Fruit fly (Drosophila melanogaster) whole organism, embryonic: ENCODE data around the gene CG31249.

ENCODE experiments used
- Atf3 ChIP-seq: fragments of 200-800 bp; sonication (Bioruptor generic); optimal IDR thresholded peaks from 3 replicates; lab custom pipeline; 2016; ENCODE audit warnings: missing biosample characterization, missing genetic modification characterization
- BEAF-32 ChIP-seq: fragments of 200-800 bp; sonication (Bioruptor generic); optimal IDR thresholded peaks from 3 replicates; lab custom pipeline; 2017; ENCODE audit warnings: missing biosample characterization, missing genetic modification characterization, mild to moderate bottlenecking, moderate library complexity, missing genetic modification reagents
- Bdp1 ChIP-seq: fragments of 200-800 bp; sonication (Bioruptor generic); optimal IDR thresholded peaks from 3 replicates; lab custom pipeline; 2016; ENCODE audit warnings: missing biosample characterization, missing genetic modification characterization
- CG10267 ChIP-seq: fragments of 200-800 bp; sonication (Bioruptor generic); optimal IDR thresholded peaks from 2 replicates; lab custom pipeline; 2018; ENCODE audit warnings: missing biosample characterization, mild to moderate bottlenecking, missing genetic modification characterization, moderate library complexity
- CG10431 ChIP-seq: fragments of 200-800 bp; sonication (Bioruptor generic); optimal IDR thresholded peaks from 3 replicates; lab custom pipeline; 2018; ENCODE audit warnings: missing biosample characterization, mild to moderate bottlenecking, missing genetic modification characterization
- CG11723 ChIP-seq: fragments of 200-800 bp; sonication (Bioruptor generic); optimal IDR thresholded peaks from 2 replicates; lab custom pipeline; 2017; ENCODE audit warnings: missing biosample characterization, mild to moderate bottlenecking, missing genetic modification characterization
- CG12391 ChIP-seq: fragments of 200-800 bp; sonication (Bioruptor generic); optimal IDR thresholded peaks from 3 replicates; lab custom pipeline; 2018; ENCODE audit warnings: missing biosample characterization, mild to moderate bottlenecking, missing genetic modification characterization, moderate library complexity
- CG18764 ChIP-seq: fragments of 200-800 bp; sonication (Bioruptor generic); optimal IDR thresholded peaks from 3 replicates; lab custom pipeline; 2016; ENCODE audit warnings: missing biosample characterization, missing genetic modification characterization
- CG2120 ChIP-seq: fragments of 200-800 bp; sonication (Bioruptor generic); optimal IDR thresholded peaks from 3 replicates; lab custom pipeline; 2016; ENCODE audit warnings: missing biosample characterization, missing genetic modification characterization
- CG2875 ChIP-seq: fragments of 200-800 bp; sonication (Bioruptor generic); optimal IDR thresholded peaks from 2 replicates; lab custom pipeline; 2017; ENCODE audit warnings: missing biosample characterization, mild to moderate bottlenecking, missing genetic modification characterization, missing genetic modification reagents
- CG32767 ChIP-seq: fragments of 200-800 bp; sonication (Bioruptor generic); IDR thresholded peaks from 2 replicates; pipeline ENCODE4 v1.3.6; 2022; ENCODE audit warnings: missing biosample characterization, missing genetic modification characterization
- CG4360 ChIP-seq: fragments of 200-800 bp; sonication (Bioruptor generic); IDR thresholded peaks from 2 replicates; pipeline ENCODE4 v1.3.6; 2022; ENCODE audit warnings: missing biosample characterization, missing genetic modification characterization
- CG4424 ChIP-seq: fragments of 200-800 bp; sonication (Bioruptor generic); optimal IDR thresholded peaks from 3 replicates; lab custom pipeline; 2016; ENCODE audit warnings: missing biosample characterization, missing genetic modification characterization
- CG4730 ChIP-seq: fragments of 200-800 bp; sonication (Bioruptor generic); IDR thresholded peaks from 2 replicates; pipeline ENCODE4 v1.3.6; 2022; ENCODE audit warnings: missing biosample characterization, missing genetic modification characterization
- CG6791 ChIP-seq: fragments of 200-800 bp; sonication (Bioruptor generic); IDR thresholded peaks from 3 replicates; pipeline ENCODE4 v1.3.6; 2022; ENCODE audit warnings: missing biosample characterization, missing genetic modification characterization; ENCODE audit not compliant: partially characterized antibody
- CG7271 ChIP-seq: fragments of 200-800 bp; sonication (Bioruptor generic); optimal IDR thresholded peaks from 2 replicates; lab custom pipeline; 2018; ENCODE audit warnings: missing biosample characterization, mild to moderate bottlenecking, missing genetic modification characterization, moderate library complexity
- CG7372 ChIP-seq: fragments of 200-800 bp; sonication (Bioruptor generic); IDR thresholded peaks from 2 replicates; pipeline ENCODE4 v1.3.6; 2022; ENCODE audit warnings: missing biosample characterization, missing genetic modification characterization
- CG8281 ChIP-seq: fragments of 200-800 bp; sonication (Bioruptor generic); optimal IDR thresholded peaks from 2 replicates; lab custom pipeline; 2018; ENCODE audit warnings: missing biosample characterization, mild to moderate bottlenecking, missing genetic modification characterization, moderate library complexity
- CG9215 ChIP-seq: fragments of 200-800 bp; sonication (Bioruptor generic); IDR thresholded peaks from 2 replicates; pipeline ENCODE4 v1.3.6; 2022; ENCODE audit warnings: missing biosample characterization, missing genetic modification characterization
- Camta ChIP-seq: fragments of 200-800 bp; sonication (Bioruptor generic); optimal IDR thresholded peaks from 2 replicates; lab custom pipeline; 2016; ENCODE audit warnings: missing biosample characterization, missing genetic modification characterization
- Chrac-16 ChIP-seq: fragments of 200-800 bp; sonication (Bioruptor generic); optimal IDR thresholded peaks from 3 replicates; lab custom pipeline; 2016; ENCODE audit warnings: missing biosample characterization, missing genetic modification characterization
- Dad ChIP-seq: fragments of 200-800 bp; sonication (Bioruptor generic); optimal IDR thresholded peaks from 3 replicates; lab custom pipeline; 2016; ENCODE audit warnings: missing biosample characterization, missing genetic modification characterization
- Hey ChIP-seq: fragments of 200-800 bp; sonication (Bioruptor generic); optimal IDR thresholded peaks from 3 replicates; lab custom pipeline; 2018; ENCODE audit warnings: missing biosample characterization, mild to moderate bottlenecking, missing genetic modification characterization
- Hsf ChIP-seq: fragments of 200-800 bp; sonication (Bioruptor generic); optimal IDR thresholded peaks from 3 replicates; lab custom pipeline; 2016; ENCODE audit warnings: missing biosample characterization, missing genetic modification characterization
- Mad ChIP-seq: fragments of 200-800 bp; sonication (Bioruptor generic); optimal IDR thresholded peaks from 2 replicates; lab custom pipeline; 2016; ENCODE audit warnings: missing biosample characterization, missing genetic modification characterization
- Meics ChIP-seq: fragments of 200-800 bp; sonication (Bioruptor generic); optimal IDR thresholded peaks from 2 replicates; lab custom pipeline; 2017; ENCODE audit warnings: missing biosample characterization, mild to moderate bottlenecking, missing genetic modification characterization
- Myb ChIP-seq: fragments of 200-800 bp; sonication (Bioruptor generic); optimal IDR thresholded peaks from 2 replicates; lab custom pipeline; 2016; ENCODE audit warnings: missing biosample characterization, missing genetic modification characterization
- Neu2 ChIP-seq: fragments of 200-800 bp; sonication (Bioruptor generic); optimal IDR thresholded peaks from 3 replicates; lab custom pipeline; 2016; ENCODE audit warnings: missing biosample characterization, missing genetic modification characterization, borderline replicate concordance
- Rx ChIP-seq: fragments of 200-800 bp; sonication (Bioruptor generic); IDR thresholded peaks from 2 replicates; pipeline ENCODE4 v1.3.6; 2022; ENCODE audit warnings: missing biosample characterization, missing genetic modification characterization
- Scr ChIP-seq: fragments of 200-800 bp; sonication (Bioruptor generic); IDR thresholded peaks from 2 replicates; pipeline ENCODE4 v1.3.6; 2022; ENCODE audit warnings: missing biosample characterization, missing genetic modification characterization; ENCODE audit not compliant: partially characterized antibody
- Sry-δ ChIP-seq: fragments of 200-800 bp; sonication (Bioruptor generic); optimal IDR thresholded peaks from 2 replicates; lab custom pipeline; 2016; ENCODE audit warnings: missing biosample characterization, missing genetic modification characterization
- Stat92E ChIP-seq, 3 experiments: fragments of >200 bp in 2 of 3; fragments of 200-800 bp in 1 of 3; sonication (Bioruptor generic) in 1 of 3; optimal IDR thresholded peaks; 2 replicates each; lab custom pipeline; 2017 to 2019; ENCODE audit warnings: missing biosample characterization in 3 of 3, missing genetic modification characterization in 3 of 3, mild to moderate bottlenecking in 1 of 3, moderate library complexity in 1 of 3
- ab ChIP-seq: fragments of 200-800 bp; sonication (Bioruptor generic); optimal IDR thresholded peaks from 2 replicates; lab custom pipeline; 2016; ENCODE audit warnings: missing biosample characterization, missing genetic modification characterization
- bbx ChIP-seq: fragments of 200-800 bp; sonication (Bioruptor generic); IDR thresholded peaks from 2 replicates; pipeline ENCODE4 v1.3.6; 2022; ENCODE audit warnings: missing biosample characterization, missing genetic modification characterization; ENCODE audit not compliant: partially characterized antibody
- croc ChIP-seq: fragments of 200-800 bp; sonication (Bioruptor generic); conservative IDR thresholded peaks from 3 replicates; pipeline ENCODE4 v1.3.6; 2022; ENCODE audit warnings: missing biosample characterization, missing genetic modification characterization
- en ChIP-seq: fragments of 200-800 bp; sonication (Bioruptor generic); optimal IDR thresholded peaks from 2 replicates; lab custom pipeline; 2016; ENCODE audit warnings: missing biosample characterization, missing genetic modification characterization
- esg ChIP-seq: fragments of 200-800 bp; sonication (Bioruptor generic); conservative IDR thresholded peaks from 2 replicates; pipeline ENCODE4 v1.3.6; 2022; ENCODE audit warnings: missing biosample characterization, missing genetic modification characterization
- eyg ChIP-seq: fragments of 200-800 bp; sonication (Bioruptor generic); optimal IDR thresholded peaks from 3 replicates; lab custom pipeline; 2016; ENCODE audit warnings: missing biosample characterization, missing genetic modification characterization
- gce ChIP-seq: fragments of 200-800 bp; sonication (Bioruptor generic); IDR thresholded peaks from 3 replicates; pipeline ENCODE4 v1.3.6; 2022; ENCODE audit warnings: missing biosample characterization, missing genetic modification characterization
- hbn ChIP-seq: fragments of 200-800 bp; sonication (Bioruptor generic); IDR thresholded peaks from 2 replicates; pipeline ENCODE4 v1.3.6; 2022; ENCODE audit warnings: missing biosample characterization, missing genetic modification characterization; ENCODE audit not compliant: partially characterized antibody
- onecut ChIP-seq: fragments of 200-800 bp; sonication (Bioruptor generic); IDR thresholded peaks from 2 replicates; pipeline ENCODE4 v1.3.6; 2022; ENCODE audit warnings: missing biosample characterization, missing genetic modification characterization
- org-1 ChIP-seq: fragments of 200-800 bp; sonication (Bioruptor generic); optimal IDR thresholded peaks from 2 replicates; lab custom pipeline; 2017; ENCODE audit warnings: missing biosample characterization, missing genetic modification characterization
- pho ChIP-seq: fragments of 200-800 bp; sonication (Bioruptor generic); optimal IDR thresholded peaks from 2 replicates; lab custom pipeline; 2016; ENCODE audit warnings: missing biosample characterization, missing genetic modification characterization
- sens-2 ChIP-seq: fragments of 200-800 bp; sonication (Bioruptor generic); IDR thresholded peaks from 2 replicates; pipeline ENCODE4 v1.3.6; 2022; ENCODE audit warnings: missing biosample characterization, missing genetic modification characterization
- seq ChIP-seq: fragments of 200-800 bp; sonication (Bioruptor generic); IDR thresholded peaks from 2 replicates; pipeline ENCODE4 v1.3.6; 2022; ENCODE audit warnings: missing biosample characterization, missing genetic modification characterization
- tap ChIP-seq: fragments of 200-800 bp; optimal IDR thresholded peaks from 3 replicates; lab custom pipeline; 2019; ENCODE audit warnings: missing biosample characterization, mild to moderate bottlenecking, missing genetic modification characterization, moderate library complexity
- unc-4 ChIP-seq: fragments of 200-800 bp; sonication (Bioruptor generic); IDR thresholded peaks from 2 replicates; pipeline ENCODE4 v1.3.6; 2022; ENCODE audit warnings: missing biosample characterization, missing genetic modification characterization; ENCODE audit not compliant: partially characterized antibody
- wor ChIP-seq: fragments of 200-800 bp; sonication (Bioruptor generic); IDR thresholded peaks from 2 replicates; pipeline ENCODE4 v1.3.6; 2022; ENCODE audit warnings: missing biosample characterization, missing genetic modification characterization
- zf30C ChIP-seq: fragments of 200-800 bp; sonication (Bioruptor generic); optimal IDR thresholded peaks from 3 replicates; lab custom pipeline; 2018; ENCODE audit warnings: missing biosample characterization, mild to moderate bottlenecking, missing genetic modification characterization
- zfh1 ChIP-seq: fragments of 200-800 bp; sonication (Bioruptor generic); IDR thresholded peaks from 3 replicates; pipeline ENCODE4 v1.3.6; 2022; ENCODE audit warnings: missing biosample characterization, missing genetic modification characterization

Gene CG31249

dm6 chr3R:17680639-17681302 is 6.1 kb downstream of the CG31249 start (continued):
- TF ChIP-seq zf30C (GFP tag; lab: Kevin White, UChicago), result no peak
- TF ChIP-seq onecut, result peak; percentile 7; the same call in 1 of the 2 replicates
- TF ChIP-seq CG10431 (GFP tag; lab: Kevin White, UChicago), result peak; percentile 27
- TF ChIP-seq bbx (GFP tag; lab: Robert Waterston, UW), result no peak
- TF ChIP-seq hbn (GFP tag; lab: Robert Waterston, UW), result no peak
- TF ChIP-seq seq (GFP tag; lab: Robert Waterston, UW), result no peak
- no peak for TF ChIP-seq CG7271
- no peak for TF ChIP-seq Myb (GFP tag; lab: Kevin White, UChicago)
- TF ChIP-seq Chrac-16, result peak; percentile 31
- TF ChIP-seq Stat92E (GFP tag; optimal IDR thresholded peaks at IDR 0.05; lab: Kevin White, UChicago), result no peak
- no peak for TF ChIP-seq croc
- peak; percentile 40 for TF ChIP-seq org-1 (GFP tag; lab: Kevin White, UChicago)
- TF ChIP-seq gce (GFP tag; lab: Robert Waterston, UW), result no peak
- TF ChIP-seq CG9215 (GFP tag; lab: Robert Waterston, UW), result no peak
- TF ChIP-seq CG18764 (GFP tag; lab: Kevin White, UChicago), result no peak
- no peak for TF ChIP-seq Rx
- TF ChIP-seq Sry-δ, result peak; percentile 5
- no peak for TF ChIP-seq Neu2 (GFP tag; lab: Kevin White, UChicago)
- TF ChIP-seq CG8281 (tag; lab: Kevin White, UChicago), result no peak
- no peak for TF ChIP-seq Camta (GFP tag; lab: Kevin White, UChicago)
- no peak for TF ChIP-seq Hey (tag; lab: Kevin White, UChicago)
- TF ChIP-seq Atf3 (GFP tag; lab: Kevin White, UChicago), result no peak
- no peak for TF ChIP-seq wor (GFP tag; lab: Robert Waterston, UW)
- no peak for TF ChIP-seq Mad
- TF ChIP-seq Dad (GFP tag; lab: Kevin White, UChicago), result no peak
- peak; percentile 22 for TF ChIP-seq Hsf (GFP tag; lab: Kevin White, UChicago)
- TF ChIP-seq CG4730 (GFP tag; lab: Robert Waterston, UW), result no peak
- no peak for TF ChIP-seq pho (GFP tag; lab: Kevin White, UChicago)
- TF ChIP-seq CG11723, result peak; percentile 30
- no peak for TF ChIP-seq sens-2 (GFP tag; lab: Robert Waterston, UW)
- TF ChIP-seq Meics (GFP tag; lab: Kevin White, UChicago), result peak; percentile 58
- TF ChIP-seq en (GFP tag; lab: Kevin White, UChicago), result no peak
- peak; percentile 30; the same call in 1 of the 2 replicates for TF ChIP-seq esg
- TF ChIP-seq zfh1 (GFP tag; lab: Robert Waterston, UW), result no peak
- TF ChIP-seq CG12391 (tag; lab: Kevin White, UChicago), result peak; percentile 73
- TF ChIP-seq ab (GFP tag; lab: Kevin White, UChicago), result no peak
- peak; percentile 44 for TF ChIP-seq CG10267 (tag; lab: Kevin White, UChicago)
- TF ChIP-seq eyg, result no peak
- TF ChIP-seq CG4360 (GFP tag; lab: Robert Waterston, UW), result no peak
- peak; percentile 72 for TF ChIP-seq CG4424 (GFP tag; lab: Kevin White, UChicago)
- TF ChIP-seq CG7372, result no peak
- no peak for TF ChIP-seq CG32767 (GFP tag; lab: Robert Waterston, UW)
- TF ChIP-seq tap (tag; lab: Kevin White, UChicago), result no peak
- TF ChIP-seq BEAF-32 (GFP tag; lab: Kevin White, UChicago), result no peak
- TF ChIP-seq CG2120 (GFP tag; lab: Kevin White, UChicago), result peak; percentile 36
- TF ChIP-seq CG6791, result no peak
- no peak for TF ChIP-seq Bdp1
- 0 out of 2 replicates have a peak, but pooled peaks have one; percentile 0 for TF ChIP-seq Scr (GFP tag; lab: Robert Waterston, UW)
- peak; percentile 48 for TF ChIP-seq CG2875 (GFP tag; lab: Kevin White, UChicago)
- TF ChIP-seq unc-4, result no peak
